Fruit fly (Drosophila melanogaster): Measurements from ENCODE around the gene FoxL1.

The FoxL1 gene

dm6 chr3L:4025738-4026505 lies 7.2 kb downstream of the FoxL1 start, which contains the start of gene CG11594:
Gene CG11594 (minus strand): TSS chr3L:4026011.
- TF ChIP-seq Hr38 (GFP tag; optimal IDR thresholded peaks at IDR 0.05): no peak
- TF ChIP-seq CG7368 (GFP tag; optimal IDR thresholded peaks at IDR 0.05): no peak
- no peak for TF ChIP-seq salr (GFP tag; optimal IDR thresholded peaks at IDR 0.05)
- TF ChIP-seq CG3032 (tag; optimal IDR thresholded peaks at IDR 0.05): no peak
- no peak for TF ChIP-seq eg (GFP tag; IDR thresholded peaks at IDR 0.05)
- TF ChIP-seq Hr39 (GFP tag; optimal IDR thresholded peaks at IDR 0.05): no peak
- no peak for TF ChIP-seq Ets96B (tag; optimal IDR thresholded peaks at IDR 0.05)
- peak; percentile 91 for TF ChIP-seq fkh (GFP tag; optimal IDR thresholded peaks at IDR 0.05)
- no peak for TF ChIP-seq CG10669 (GFP tag; optimal IDR thresholded peaks at IDR 0.05)
- no peak for TF ChIP-seq CG6276 (GFP tag; optimal IDR thresholded peaks at IDR 0.05)
- TF ChIP-seq vri (GFP tag; optimal IDR thresholded peaks at IDR 0.05): peak; percentile 66
- TF ChIP-seq Sox14 (GFP tag; optimal IDR thresholded peaks at IDR 0.05): no peak
- no peak for TF ChIP-seq topi (GFP tag; optimal IDR thresholded peaks at IDR 0.05)
- no peak for TF ChIP-seq CG8119 (GFP tag; IDR thresholded peaks at IDR 0.05)
- no peak for TF ChIP-seq CG6792 (GFP tag; optimal IDR thresholded peaks at IDR 0.05)
- TF ChIP-seq cyc (GFP tag; optimal IDR thresholded peaks at IDR 0.05): no peak
- TF ChIP-seq CG11762 (GFP tag; optimal IDR thresholded peaks at IDR 0.05; ENCODE audit: insufficient read depth): no peak
- no peak for TF ChIP-seq achi (GFP tag; optimal IDR thresholded peaks at IDR 0.05)

dm6 chr3L:4026506-4026868 lies 7.8 kb downstream of the FoxL1 start, which contains the start of gene Gr64a:
Gene Gr64a (plus strand): TSS chr3L:4026769.
- TF ChIP-seq CG11902 (GFP tag; optimal IDR thresholded peaks at IDR 0.05) (no peak), cyc (GFP tag; optimal IDR thresholded peaks at IDR 0.05) (no peak), CG3032 (tag; optimal IDR thresholded peaks at IDR 0.05) (no peak), spab (GFP tag; optimal IDR thresholded peaks at IDR 0.05) (no peak), CG10631 (GFP tag; optimal IDR thresholded peaks at IDR 0.05) (no peak), achi (GFP tag; optimal IDR thresholded peaks at IDR 0.05) (no peak), eg (GFP tag; IDR thresholded peaks at IDR 0.05) (no peak), CG32006 (GFP tag; optimal IDR thresholded peaks at IDR 0.05) (no peak), CG31627 (GFP tag; optimal IDR thresholded peaks at IDR 0.05) (no peak), Sox102F (GFP tag; optimal IDR thresholded peaks at IDR 0.05) (no peak), Smox (GFP tag; optimal IDR thresholded peaks at IDR 0.05) (no peak), CG1621 (tag; optimal IDR thresholded peaks at IDR 0.05) (no peak)

- TF ChIP-seq topi (GFP tag; optimal IDR thresholded peaks at IDR 0.05) (no peak), salr (GFP tag; optimal IDR thresholded peaks at IDR 0.05) (no peak), Lpt (GFP tag; optimal IDR thresholded peaks at IDR 0.05) (no peak), CG10669 (GFP tag; optimal IDR thresholded peaks at IDR 0.05) (no peak), CG10631 (GFP tag; optimal IDR thresholded peaks at IDR 0.05) (no peak), CG15336 (GFP tag; IDR thresholded peaks at IDR 0.05) (no peak), CG3919 (GFP tag; optimal IDR thresholded peaks at IDR 0.05) (no peak), Eip93F (GFP tag; optimal IDR thresholded peaks at IDR 0.05) (no peak), ss (GFP tag; optimal IDR thresholded peaks at IDR 0.05) (no peak), Sox14 (GFP tag; optimal IDR thresholded peaks at IDR 0.05) (no peak), Met (GFP tag; optimal IDR thresholded peaks at IDR 0.05) (no peak), cyc (GFP tag; optimal IDR thresholded peaks at IDR 0.05) (no peak), Eip78C (GFP tag) (no peak), CG8319 (GFP tag; optimal IDR thresholded peaks at IDR 0.05) (no peak), fkh (GFP tag; optimal IDR thresholded peaks at IDR 0.05) (no peak)
Observed at dm6 chr3L:4028305-4028704, 9.6 kb downstream of the FoxL1 start, which contains the start of the genes Gr64b and Gr64c. Gene Gr64b (plus strand): TSS chr3L:4028605. Gene Gr64c (plus strand): TSS chr3L:4028605.

- TF ChIP-seq Sox14 (GFP tag; optimal IDR thresholded peaks at IDR 0.05): no peak
- TF ChIP-seq CG4318 (GFP tag; optimal IDR thresholded peaks at IDR 0.05): no peak
- no peak for TF ChIP-seq CG6854 (GFP tag; optimal IDR thresholded peaks at IDR 0.05)
- TF ChIP-seq Eip93F (GFP tag; optimal IDR thresholded peaks at IDR 0.05): no peak
- no peak for TF ChIP-seq CG31627 (GFP tag; optimal IDR thresholded peaks at IDR 0.05)
- TF ChIP-seq Sox15 (GFP tag; optimal IDR thresholded peaks at IDR 0.05): no peak
- no peak for TF ChIP-seq cyc (GFP tag; optimal IDR thresholded peaks at IDR 0.05)
- TF ChIP-seq CG11294 (GFP tag; IDR thresholded peaks at IDR 0.05): no peak
- TF ChIP-seq fd85E (GFP tag; optimal IDR thresholded peaks at IDR 0.05): no peak
- TF ChIP-seq CG9139 (GFP tag; optimal IDR thresholded peaks at IDR 0.05): no peak
- no peak for TF ChIP-seq CG11902 (GFP tag; optimal IDR thresholded peaks at IDR 0.05)
- TF ChIP-seq vri (GFP tag; optimal IDR thresholded peaks at IDR 0.05): no peak
- TF ChIP-seq svp (GFP tag): no peak
- TF ChIP-seq Hr39 (GFP tag; optimal IDR thresholded peaks at IDR 0.05): no peak
- no peak for TF ChIP-seq CG8319 (GFP tag; optimal IDR thresholded peaks at IDR 0.05)
- TF ChIP-seq Sox102F (GFP tag; optimal IDR thresholded peaks at IDR 0.05): no peak
- no peak for TF ChIP-seq Ets21C (GFP tag; optimal IDR thresholded peaks at IDR 0.05)
Observed at dm6 chr3L:4031762-4032161, 13.1 kb downstream of the FoxL1 start, which contains the start of the genes Gr64d and Gr64e. Gene Gr64d (plus strand): TSS chr3L:4032062. Gene Gr64e (plus strand): TSS chr3L:4032141.

Data from whole organism, prepupa.